Worm (Caenorhabditis elegans) whole organism, L4/young adult: ENCODE data around the gene mec-17.
"Not testable (repeated sequence)": the region's sequence is repeated elsewhere in the genome, so short reads cannot be mapped to it uniquely, and the experiment has no call there.

Source experiments
- W03F9.2 ChIP-seq: fragments of 150-350 bp; optimal IDR thresholded peaks from 2 replicates; lab custom pipeline; 2014; ENCODE audit warnings: missing biosample characterization, missing genetic modification characterization
- dao-5 ChIP-seq: sonication (generic microtip); optimal IDR thresholded peaks from 2 replicates; lab custom pipeline; 2016; ENCODE audit warnings: missing genotype, missing genetic modification characterization, moderate library complexity, missing compliant biosample characterization
- him-1 ChIP-seq: sonication (generic microtip); optimal IDR thresholded peaks from 2 replicates; lab custom pipeline; 2016; ENCODE audit warnings: missing genotype, missing genetic modification reagents, missing genetic modification characterization, missing compliant biosample characterization

mec-17 gene

ce11 chrIV:7948290-7948689 lies 38.7 kb downstream of the mec-17 start, which contains the start of gene mcm-3AP:
mcm-3AP (plus strand) TSS chrIV:7948672.
- not testable (repeated sequence) for TF ChIP-seq him-1 (tag; lab: Kevin White, UChicago); dao-5 (tag; lab: Kevin White, UChicago); W03F9.2

DNA sequence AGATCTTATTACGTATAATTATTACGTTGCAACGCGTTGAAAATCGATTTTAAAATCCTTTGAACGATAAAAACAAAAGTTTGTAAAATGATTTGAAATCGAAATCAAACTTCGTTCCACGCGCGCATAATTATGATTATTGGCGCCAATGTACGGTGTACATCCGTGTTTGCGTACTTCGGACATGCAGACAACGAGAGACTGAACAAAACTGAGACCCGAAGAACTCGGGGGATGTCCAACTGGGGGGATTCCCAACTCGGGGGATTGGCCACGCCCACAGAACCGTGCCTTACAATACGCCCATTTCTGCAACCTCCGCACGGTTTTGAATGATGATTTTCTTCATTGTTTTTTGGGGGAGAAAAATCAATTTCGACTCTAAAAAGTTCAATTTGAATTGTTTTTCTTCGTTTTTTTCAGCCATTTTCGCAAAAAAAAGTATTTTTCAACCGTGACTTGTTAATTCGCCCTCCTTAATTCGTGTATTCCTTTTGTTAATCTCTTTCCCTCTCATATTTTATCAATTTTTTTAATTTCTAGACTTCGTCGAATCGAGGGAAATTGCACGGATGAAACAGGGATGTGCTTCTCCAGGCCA lies 40.0 kb downstream of the mec-17 start, which contains the start of gene F20D12.12:
Gene F20D12.12 (plus strand): TSS at position 542 of the 601 bp plus-strand sequence.
- TF ChIP-seq W03F9.2 = peak; percentile 46

- no peak for TF ChIP-seq him-1 (tag; lab: Kevin White, UChicago)
- no peak for TF ChIP-seq W03F9.2
- TF ChIP-seq dao-5 (tag; lab: Kevin White, UChicago) = no peak
These were observed 40.5 kb downstream of the mec-17 start, which contains the start of gene czw-1 for ce11 chrIV:7946457-7946856. czw-1 (minus strand) TSS chrIV:7946825.

DNA sequence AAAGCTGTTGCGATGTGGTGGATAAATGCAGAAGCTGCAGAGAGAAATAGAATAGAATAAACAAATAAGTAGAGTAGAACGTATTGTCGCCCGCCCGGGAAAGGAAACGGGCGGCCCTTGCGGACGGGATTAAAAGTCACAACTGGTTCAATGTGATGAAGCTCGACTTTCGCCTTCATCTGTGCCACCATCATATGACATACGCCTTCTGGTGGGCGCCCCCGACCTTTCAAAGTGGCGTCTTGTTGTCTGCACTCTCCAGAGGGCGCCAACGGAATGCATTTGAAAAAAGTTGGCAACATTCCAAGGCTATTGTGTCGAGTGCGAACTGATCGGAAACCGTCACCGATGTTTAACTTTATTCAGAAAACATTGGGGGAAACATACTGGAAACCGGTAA lies 43.7 kb downstream of the mec-17 start:
- TF ChIP-seq dao-5 (tag; lab: Kevin White, UChicago) (no peak), W03F9.2 (no peak), him-1 (tag; lab: Kevin White, UChicago) (no peak)

DNA sequence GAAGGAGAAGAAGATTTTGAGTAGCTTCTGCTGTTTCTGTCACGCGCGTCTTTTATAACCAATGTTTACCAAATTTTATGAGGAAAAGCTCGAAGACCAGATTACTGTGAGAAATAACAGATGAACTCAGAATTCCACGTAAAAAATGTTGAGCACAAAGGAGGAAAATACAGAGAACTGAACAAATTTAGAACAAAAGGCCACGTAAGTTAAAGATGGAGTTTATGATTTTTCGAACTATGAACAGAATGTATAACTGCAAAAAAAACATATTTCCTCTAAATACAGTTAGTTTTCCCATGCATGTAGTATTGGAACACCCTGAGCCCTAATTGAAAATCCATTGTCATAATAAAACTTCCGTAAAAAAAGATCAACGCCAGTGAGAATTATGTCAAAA lies 46.1 kb downstream of the mec-17 start, which contains the start of gene exc-9:
Gene exc-9 (minus strand): TSS at position 101 of the 400 bp plus-strand sequence.
- TF ChIP-seq W03F9.2 = no peak
- TF ChIP-seq him-1 (tag; lab: Kevin White, UChicago) = no peak
- no peak for TF ChIP-seq dao-5 (tag; lab: Kevin White, UChicago)

DNA sequence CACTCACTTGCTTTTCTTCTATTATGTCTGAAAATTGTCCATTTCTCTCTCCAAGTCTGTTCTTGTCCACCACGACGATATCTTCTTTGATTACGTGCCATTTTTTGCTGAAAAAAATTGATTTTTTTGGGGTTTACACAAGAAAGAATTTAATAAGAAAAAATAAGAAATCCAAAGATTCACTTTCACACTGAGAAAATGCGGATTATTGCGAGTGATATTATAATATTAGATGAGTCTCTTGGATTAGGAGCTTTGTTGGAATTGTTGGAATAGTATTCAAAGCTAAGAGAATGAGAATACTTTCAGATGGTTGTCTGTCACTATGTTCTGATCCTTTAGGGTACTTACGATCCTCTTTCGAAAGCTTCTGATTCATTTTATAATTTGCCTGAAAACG lies 48.1 kb downstream of the mec-17 start, which contains the start of gene F20D12.7:
Gene F20D12.7 (minus strand): TSS at position 101 of the 400 bp plus-strand sequence.
- TF ChIP-seq W03F9.2 (no peak), dao-5 (tag; lab: Kevin White, UChicago) (no peak), him-1 (tag; lab: Kevin White, UChicago) (no peak)
